Worm (Caenorhabditis elegans): Measurements from ENCODE around the gene srw-79.

Gene srw-79

ce11 chrII:2939681-2940080, 6.9 kb upstream of the srw-79 start:
- no peak for TF ChIP-seq unc-62 (GFP tag; optimal IDR thresholded peaks at IDR 0.05)
- TF ChIP-seq elt-1 (tag; optimal IDR thresholded peaks at IDR 0.05) = no peak
- no peak for TF ChIP-seq ceh-82 (tag; optimal IDR thresholded peaks at IDR 0.05)
- TF ChIP-seq ama-1 (optimal IDR thresholded peaks at IDR 0.05) = no peak
- TF ChIP-seq nhr-237 (tag; optimal IDR thresholded peaks at IDR 0.05) = no peak
- no peak for TF ChIP-seq pha-4 (tag; optimal IDR thresholded peaks at IDR 0.05)

- TF ChIP-seq pqm-1 (tag; optimal IDR thresholded peaks at IDR 0.05) = no peak
These were observed 5.8 kb upstream of the srw-79 start, which contains the start of gene irld-66 for ce11 chrII:2940747-2941146. Gene irld-66, minus strand, starts transcription at chrII:2940847.

- TF ChIP-seq nfya-1 (tag; optimal IDR thresholded peaks at IDR 0.05; ENCODE audit: insufficient read depth) (no peak), nhr-76 (tag; optimal IDR thresholded peaks at IDR 0.05) (no peak), ama-1 (optimal IDR thresholded peaks at IDR 0.05) (no peak), pqm-1 (tag; optimal IDR thresholded peaks at IDR 0.05) (no peak), nhr-12 (tag; optimal IDR thresholded peaks at IDR 0.05) (no peak), elt-3 (tag; optimal IDR thresholded peaks at IDR 0.05) (no peak), ceh-82 (tag; optimal IDR thresholded peaks at IDR 0.05) (no peak)
These were observed 2.6 kb upstream of the srw-79 start, which contains the start of the genes irld-50 and irld-49 for ce11 chrII:2943966-2944365. Gene irld-50, minus strand, starts transcription at chrII:2944066. Gene irld-49, plus strand, starts transcription at chrII:2944176.

- TF ChIP-seq hmg-11 (tag; optimal IDR thresholded peaks at IDR 0.05) (no peak), fos-1 (tag; optimal IDR thresholded peaks at IDR 0.05) (no peak), lin-39 (tag; optimal IDR thresholded peaks at IDR 0.05) (no peak), egl-5 (tag; optimal IDR thresholded peaks at IDR 0.05) (no peak), mdl-1 (tag; optimal IDR thresholded peaks at IDR 0.05) (no peak), nfya-1 (tag; optimal IDR thresholded peaks at IDR 0.05; ENCODE audit: insufficient read depth) (no peak), ceh-16 (tag; optimal IDR thresholded peaks at IDR 0.05) (no peak), eor-1 (tag; optimal IDR thresholded peaks at IDR 0.05) (no peak), fkh-10 (GFP tag; optimal IDR thresholded peaks at IDR 0.05) (no peak), unc-39 (tag; optimal IDR thresholded peaks at IDR 0.05) (no peak), snpc-4 (tag; optimal IDR thresholded peaks at IDR 0.05) (no peak), sea-2 (GFP tag; optimal IDR thresholded peaks at IDR 0.05) (no peak)
These were observed 2.1 kb downstream of the srw-79 start for ce11 chrII:2948614-2949013.

- TF ChIP-seq fkh-10 (GFP tag; optimal IDR thresholded peaks at IDR 0.05) = no peak
- TF ChIP-seq ceh-28 (tag; optimal IDR thresholded peaks at IDR 0.05) = no peak
- TF ChIP-seq R02D3.7 (tag; optimal IDR thresholded peaks at IDR 0.05) = no peak
- TF ChIP-seq mdl-1 (tag; optimal IDR thresholded peaks at IDR 0.05) = no peak
- no peak for TF ChIP-seq nhr-237 (tag; optimal IDR thresholded peaks at IDR 0.05)
- no peak for TF ChIP-seq ceh-16 (tag; optimal IDR thresholded peaks at IDR 0.05)
These were observed 6.1 kb downstream of the srw-79 start, which contains the start of gene irld-51 for ce11 chrII:2952629-2953028. Gene irld-51, minus strand, starts transcription at chrII:2952729.

ce11 chrII:2955656-2956115, 9.1 kb downstream of the srw-79 start, which contains the start of gene irld-48:
Gene irld-48, plus strand, starts transcription at chrII:2956065.
- TF ChIP-seq tbx-2 (tag; optimal IDR thresholded peaks at IDR 0.05) = no peak
- no peak for TF ChIP-seq ceh-16 (tag; optimal IDR thresholded peaks at IDR 0.05)

ce11 chrII:2958308-2958707, 11.8 kb downstream of the srw-79 start, which contains the start of gene srw-60:
Gene srw-60, plus strand, starts transcription at chrII:2958608.
- TF ChIP-seq sea-2 (GFP tag; optimal IDR thresholded peaks at IDR 0.05) (no peak), nhr-76 (tag; optimal IDR thresholded peaks at IDR 0.05) (no peak)

ce11 chrII:2962531-2963164, 16.1 kb downstream of the srw-79 start:
- TF ChIP-seq mdl-1 (tag; optimal IDR thresholded peaks at IDR 0.05) (peak; percentile 91), ama-1 (optimal IDR thresholded peaks at IDR 0.05) (no peak), ceh-28 (tag; optimal IDR thresholded peaks at IDR 0.05) (no peak), aly-2 (tag; optimal IDR thresholded peaks at IDR 0.05) (no peak), daf-12 (tag; optimal IDR thresholded peaks at IDR 0.05) (no peak), nfya-1 (tag; optimal IDR thresholded peaks at IDR 0.05; ENCODE audit: insufficient read depth) (no peak), fkh-10 (GFP tag; optimal IDR thresholded peaks at IDR 0.05) (peak; percentile 77), lin-39 (tag; optimal IDR thresholded peaks at IDR 0.05) (peak; percentile 62), ceh-82 (tag; optimal IDR thresholded peaks at IDR 0.05) (no peak), nhr-28 (tag; optimal IDR thresholded peaks at IDR 0.05) (no peak), lin-15B (tag; optimal IDR thresholded peaks at IDR 0.05) (peak; percentile 21), eor-1 (tag; optimal IDR thresholded peaks at IDR 0.05) (no peak), jun-1 (tag; optimal IDR thresholded peaks at IDR 0.05) (no peak), hmg-11 (tag; optimal IDR thresholded peaks at IDR 0.05) (peak; percentile 66), elt-1 (tag; optimal IDR thresholded peaks at IDR 0.05) (no peak), unc-62 (GFP tag; optimal IDR thresholded peaks at IDR 0.05) (no peak), skn-1 (tag; optimal IDR thresholded peaks at IDR 0.05) (peak; percentile 47)

Measured in whole organism, L3 larva.